Fruit fly (Drosophila melanogaster) Kc167 (cell line): ENCODE measurements around the gene CG8891.

Experiments used
- Myc ChIP-seq: fragments of >200 bp; optimal IDR thresholded peaks from 2 replicates; lab custom pipeline; 2017; ENCODE audit warnings: missing external identifiers
- Sin3A ChIP-seq: fragments of >200 bp; optimal IDR thresholded peaks from 2 replicates; lab custom pipeline; 2018; ENCODE audit warnings: missing external identifiers
- h ChIP-seq: fragments of >200 bp; optimal IDR thresholded peaks from 3 replicates; lab custom pipeline; 2018; ENCODE audit warnings: missing external identifiers
- insv ChIP-seq: fragments of >200 bp; optimal IDR thresholded peaks from 3 replicates; lab custom pipeline; 2018; ENCODE audit warnings: missing external identifiers
- psq ChIP-seq: fragments of >200 bp; optimal IDR thresholded peaks from 2 replicates; lab custom pipeline; 2017; ENCODE audit warnings: missing external identifiers
- ttk ChIP-seq: sonication (Bioruptor generic); optimal IDR thresholded peaks from 2 replicates; lab custom pipeline; 2017; ENCODE audit warnings: missing external identifiers

Gene CG8891

dm6 chr2L:4965923-4966322, 13.3 kb downstream of the CG8891 start:
- no peak for TF ChIP-seq Sin3A (lab: Kevin White, UChicago)

dm6 chr2L:4965420-4965819, 13.8 kb downstream of the CG8891 start, which contains the start of gene CG34125:
Gene CG34125 (plus strand): TSS chr2L:4965673.
- TF ChIP-seq insv: no peak
- TF ChIP-seq Myc (lab: Kevin White, UChicago): no peak
- no peak for TF ChIP-seq Sin3A (lab: Kevin White, UChicago)
- TF ChIP-seq ttk (lab: Kevin White, UChicago): no peak
- no peak for TF ChIP-seq psq (lab: Kevin White, UChicago)
- no peak for TF ChIP-seq h (lab: Kevin White, UChicago)

- TF ChIP-seq h (lab: Kevin White, UChicago) (no peak), Sin3A (lab: Kevin White, UChicago) (no peak), Myc (lab: Kevin White, UChicago) (no peak), insv (no peak), psq (lab: Kevin White, UChicago) (no peak), ttk (lab: Kevin White, UChicago) (no peak)
Observed at dm6 chr2L:4958111-4958510, 21.1 kb downstream of the CG8891 start, which contains the start of gene CG34124. Gene CG34124 (plus strand): TSS chr2L:4958411.

dm6 chr2L:4955094-4955823, 23.9 kb downstream of the CG8891 start, which contains the start of the genes Jon25Bi and Marcal1:
Gene Jon25Bi (minus strand): TSS chr2L:4955144.
Gene Marcal1 (plus strand): TSS chr2L:4955509.
- no peak for TF ChIP-seq h (lab: Kevin White, UChicago)
- no peak for TF ChIP-seq insv
- no peak for TF ChIP-seq psq (lab: Kevin White, UChicago)
- no peak for TF ChIP-seq Myc (lab: Kevin White, UChicago)
- no peak for TF ChIP-seq Sin3A (lab: Kevin White, UChicago)
- no peak for TF ChIP-seq ttk (lab: Kevin White, UChicago)

DNA sequence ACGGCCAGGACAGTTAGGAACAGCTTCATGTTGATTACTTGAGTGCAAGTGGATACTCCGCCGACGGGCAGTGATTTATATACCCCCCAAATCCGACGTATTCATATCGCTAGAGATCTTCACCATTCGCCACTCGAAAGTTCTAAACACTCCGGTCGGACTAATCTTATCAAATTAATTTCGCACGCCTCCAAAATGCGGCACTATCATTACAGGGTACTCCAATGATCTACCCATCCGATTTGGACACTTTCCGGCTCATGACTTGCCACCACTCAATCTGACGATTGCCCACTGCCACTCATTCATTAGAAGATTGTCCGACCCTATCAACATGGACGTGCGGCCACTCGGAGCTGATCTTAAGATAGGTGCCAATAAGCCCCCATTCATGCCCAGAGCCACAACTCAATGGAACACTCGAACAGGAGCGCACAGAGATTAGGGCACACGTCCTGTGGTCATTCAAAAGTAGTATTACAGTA, 26.1 kb downstream of the CG8891 start, which contains the start of gene Jon25Bii:
Gene Jon25Bii (minus strand): TSS at position 51 of the 485 bp plus-strand sequence.
- no peak for TF ChIP-seq psq (lab: Kevin White, UChicago)
- TF ChIP-seq Myc (lab: Kevin White, UChicago): no peak
- no peak for TF ChIP-seq Sin3A (lab: Kevin White, UChicago)
- TF ChIP-seq insv: no peak
- TF ChIP-seq ttk (lab: Kevin White, UChicago): no peak
- no peak for TF ChIP-seq h (lab: Kevin White, UChicago)

- TF ChIP-seq ttk (lab: Kevin White, UChicago) (no peak), psq (lab: Kevin White, UChicago) (no peak), Myc (lab: Kevin White, UChicago) (no peak), h (lab: Kevin White, UChicago) (no peak), insv (no peak), Sin3A (lab: Kevin White, UChicago) (no peak)
Observed at dm6 chr2L:4950667-4951066, 28.5 kb downstream of the CG8891 start, which contains the start of gene Jon25Biii. Gene Jon25Biii (minus strand): TSS chr2L:4950767.

dm6 chr2L:4949453-4950045, 29.6 kb downstream of the CG8891 start, which contains the start of gene jet:
Gene jet (minus strand): TSS chr2L:4949784.
- no peak for TF ChIP-seq h (lab: Kevin White, UChicago)
- no peak for TF ChIP-seq Myc (lab: Kevin White, UChicago)
- no peak for TF ChIP-seq Sin3A (lab: Kevin White, UChicago)
- no peak for TF ChIP-seq ttk (lab: Kevin White, UChicago)
- no peak for TF ChIP-seq psq (lab: Kevin White, UChicago)
- TF ChIP-seq insv: no peak

- TF ChIP-seq Myc (lab: Kevin White, UChicago): no peak
- no peak for TF ChIP-seq Sin3A (lab: Kevin White, UChicago)
- no peak for TF ChIP-seq insv
- no peak for TF ChIP-seq psq (lab: Kevin White, UChicago)
- no peak for TF ChIP-seq h (lab: Kevin White, UChicago)
- TF ChIP-seq ttk (lab: Kevin White, UChicago): no peak
Observed at dm6 chr2L:4945300-4945699, 33.9 kb downstream of the CG8891 start, which contains the start of the genes mRpL24 and betaggt-I. Gene mRpL24 (minus strand): TSS chr2L:4945361. Gene betaggt-I (plus strand): TSS chr2L:4945579.

dm6 chr2L:4942257-4942792, 36.9 kb downstream of the CG8891 start, which contains the start of gene synr:
Gene synr (plus strand): TSS chr2L:4942742.
- TF ChIP-seq h (lab: Kevin White, UChicago) (no peak), insv (no peak), psq (lab: Kevin White, UChicago) (no peak), Myc (lab: Kevin White, UChicago) (no peak), Sin3A (lab: Kevin White, UChicago) (no peak), ttk (lab: Kevin White, UChicago) (no peak)

DNA sequence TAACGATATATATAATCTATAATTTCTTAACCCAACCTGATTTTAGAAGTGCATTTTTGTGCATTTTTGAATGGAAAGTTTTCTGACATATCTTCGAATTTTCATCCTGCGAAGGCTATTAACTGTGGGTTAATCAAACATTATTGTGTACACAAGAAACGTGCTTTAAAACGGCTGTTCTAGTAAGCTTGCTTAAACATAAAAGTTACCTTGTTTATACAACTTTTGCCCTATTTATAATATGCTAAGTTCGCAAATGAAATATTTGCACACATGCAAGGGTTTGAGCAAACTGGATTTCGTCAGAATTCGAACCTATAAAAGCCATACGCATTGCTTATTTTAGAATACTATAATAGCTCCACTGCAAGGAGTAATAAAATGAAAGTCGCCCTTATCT, 42.1 kb downstream of the CG8891 start, which contains the start of gene Sgs1:
Gene Sgs1 (plus strand): TSS at position 350 of the 400 bp plus-strand sequence.
- TF ChIP-seq Sin3A (lab: Kevin White, UChicago) (no peak), ttk (lab: Kevin White, UChicago) (no peak), h (lab: Kevin White, UChicago) (no peak), insv (no peak)

- TF ChIP-seq Myc (lab: Kevin White, UChicago): no peak
- no peak for TF ChIP-seq ttk (lab: Kevin White, UChicago)
- no peak for TF ChIP-seq Sin3A (lab: Kevin White, UChicago)
- no peak for TF ChIP-seq h (lab: Kevin White, UChicago)
- TF ChIP-seq psq (lab: Kevin White, UChicago): no peak
- TF ChIP-seq insv: no peak
Observed at dm6 chr2L:4936325-4936869, 42.8 kb downstream of the CG8891 start, which contains the start of gene hoe2. Gene hoe2 (minus strand): TSS chr2L:4936450.
